Fruit fly (Drosophila melanogaster): ENCODE measurements around the gene Trpml.

Trpml gene

DNA sequence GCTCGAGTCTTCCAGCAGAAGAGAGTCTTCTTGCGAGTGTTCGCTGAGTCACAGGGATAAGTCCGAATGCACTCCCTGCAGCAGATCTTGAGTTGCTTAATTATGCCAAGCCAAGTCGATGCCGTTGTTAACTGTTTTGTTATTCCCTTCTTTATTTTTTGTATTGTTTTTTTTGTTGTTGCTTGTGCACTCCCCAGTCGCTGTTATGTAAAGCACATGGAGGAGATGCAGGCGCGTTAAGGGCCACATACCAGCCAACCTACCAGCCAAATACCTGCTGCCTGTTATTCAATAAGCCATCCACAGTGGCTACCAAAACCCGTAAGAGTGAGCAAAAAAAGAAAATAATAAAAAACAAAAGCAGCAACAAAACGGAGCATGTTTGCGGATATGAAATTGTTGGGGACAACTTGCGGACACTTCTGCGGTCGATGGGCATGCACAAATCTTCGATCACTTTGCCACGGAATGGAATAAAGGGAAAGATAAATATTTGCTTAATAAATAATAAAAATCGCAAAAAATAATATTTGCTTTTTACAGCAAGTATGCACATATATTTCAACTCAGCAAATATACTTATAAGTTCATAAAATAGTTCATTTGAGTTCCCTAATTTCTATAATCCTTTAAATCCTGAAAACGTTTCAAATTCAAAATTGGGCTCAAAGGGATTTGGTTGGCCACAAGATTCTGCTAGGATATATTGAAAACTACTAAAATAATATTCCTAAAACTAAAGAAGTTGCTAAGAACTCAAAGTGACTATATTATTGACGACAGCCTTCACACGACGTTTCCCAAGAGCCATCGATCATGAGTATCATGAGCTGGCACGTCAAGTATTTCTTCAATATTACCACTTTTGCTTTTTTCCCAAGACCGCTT, 21.8 kb downstream of the Trpml start (continued):
- TF ChIP-seq CG6276 (GFP tag; optimal IDR thresholded peaks at IDR 0.05) (no peak), achi (GFP tag; optimal IDR thresholded peaks at IDR 0.05) (peak; percentile 19), Sox14 (GFP tag; optimal IDR thresholded peaks at IDR 0.05) (no peak), Ets21C (GFP tag; optimal IDR thresholded peaks at IDR 0.05) (peak; percentile 42), Hr39 (GFP tag; optimal IDR thresholded peaks at IDR 0.05) (peak; percentile 45), CG6808 (GFP tag; optimal IDR thresholded peaks at IDR 0.05) (peak; percentile 33), salr (GFP tag; optimal IDR thresholded peaks at IDR 0.05) (peak in 1 of 2 experiments; percentile 0), Gug (GFP tag; IDR thresholded peaks at IDR 0.05) (no peak), CG8319 (GFP tag; optimal IDR thresholded peaks at IDR 0.05) (peak; percentile 25), CG15336 (GFP tag; IDR thresholded peaks at IDR 0.05) (no peak), CG6163 (GFP tag; IDR thresholded peaks at IDR 0.05) (no peak), OdsH (GFP tag; optimal IDR thresholded peaks at IDR 0.05) (peak; percentile 49), CG1621 (tag; optimal IDR thresholded peaks at IDR 0.05) (peak; percentile 17), dac (GFP tag; optimal IDR thresholded peaks at IDR 0.05) (no peak)

DNA sequence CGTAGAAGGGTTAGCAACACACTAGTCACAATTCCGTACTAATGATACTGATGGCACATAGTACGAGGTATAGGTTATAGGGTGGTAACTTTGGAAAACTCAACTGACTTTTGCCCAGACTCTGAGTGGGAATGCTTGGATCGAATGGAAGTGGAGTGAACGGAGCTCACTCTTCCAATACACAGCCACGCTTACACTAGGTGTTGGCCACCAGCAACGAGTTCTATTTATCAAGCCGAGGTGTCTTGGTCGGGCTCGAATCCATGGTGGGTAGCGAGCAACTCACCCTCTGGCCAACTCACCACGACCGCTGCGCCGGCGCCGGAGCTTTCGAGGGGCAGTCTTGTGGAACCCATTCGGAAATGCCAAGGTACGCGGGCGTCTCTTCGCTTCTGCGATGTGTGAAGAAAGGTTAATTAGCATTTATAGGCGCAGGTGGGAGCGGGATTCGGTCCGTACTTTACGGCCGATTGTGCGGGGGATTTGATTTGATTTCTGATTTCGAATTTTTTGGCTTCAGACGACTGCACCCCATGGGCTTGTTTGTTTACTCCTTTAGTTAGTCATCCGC, 23.0 kb downstream of the Trpml start, which contains the start of gene verm:
TSS of gene verm (minus strand) at position 204 of the 571 bp plus-strand sequence.
- no peak for TF ChIP-seq CG6792 (GFP tag; optimal IDR thresholded peaks at IDR 0.05)
- no peak for TF ChIP-seq Ets96B (tag; optimal IDR thresholded peaks at IDR 0.05)
- no peak for TF ChIP-seq Hr39 (GFP tag; optimal IDR thresholded peaks at IDR 0.05)
- no peak for TF ChIP-seq achi (GFP tag; optimal IDR thresholded peaks at IDR 0.05)
- TF ChIP-seq CG11762 (GFP tag; optimal IDR thresholded peaks at IDR 0.05; ENCODE audit: insufficient read depth), result no peak
- no peak for TF ChIP-seq Smox (GFP tag; optimal IDR thresholded peaks at IDR 0.05)
- no peak for TF ChIP-seq CG6276 (GFP tag; optimal IDR thresholded peaks at IDR 0.05)
- no peak for TF ChIP-seq CG16779 (tag; optimal IDR thresholded peaks at IDR 0.05)
- 0 out of 2 replicates have a peak, but pooled peaks have one; percentile 17 for TF ChIP-seq CG15336 (GFP tag; IDR thresholded peaks at IDR 0.05)
- no peak for TF ChIP-seq CG10669 (GFP tag; optimal IDR thresholded peaks at IDR 0.05)
- TF ChIP-seq CG32006 (GFP tag; optimal IDR thresholded peaks at IDR 0.05), result no peak
- TF ChIP-seq CG31627 (GFP tag; optimal IDR thresholded peaks at IDR 0.05), result no peak
- no peak for TF ChIP-seq CG11902 (GFP tag; optimal IDR thresholded peaks at IDR 0.05)
- peak; percentile 24 for TF ChIP-seq vri (GFP tag; optimal IDR thresholded peaks at IDR 0.05)
- TF ChIP-seq CG34406 (GFP tag; optimal IDR thresholded peaks at IDR 0.05), result no peak
- no peak for TF ChIP-seq Ets21C (GFP tag; optimal IDR thresholded peaks at IDR 0.05)
- TF ChIP-seq Hr38 (GFP tag; optimal IDR thresholded peaks at IDR 0.05), result no peak
- no peak for TF ChIP-seq svp (GFP tag)
- 0 out of 3 replicates have a peak, but pooled peaks have one; percentile 14 for TF ChIP-seq CG6163 (GFP tag; IDR thresholded peaks at IDR 0.05)
- no peak for TF ChIP-seq CG8632 (GFP tag; optimal IDR thresholded peaks at IDR 0.05)
- no peak for TF ChIP-seq acj6 (GFP tag; optimal IDR thresholded peaks at IDR 0.05)
- TF ChIP-seq lz (GFP tag; optimal IDR thresholded peaks at IDR 0.05), result no peak
- no peak for TF ChIP-seq Lpt (GFP tag; optimal IDR thresholded peaks at IDR 0.05)
- TF ChIP-seq CG1621 (tag; optimal IDR thresholded peaks at IDR 0.05), result peak; percentile 26
- no peak for TF ChIP-seq dac (GFP tag; optimal IDR thresholded peaks at IDR 0.05)
- TF ChIP-seq cyc (GFP tag; optimal IDR thresholded peaks at IDR 0.05), result no peak
- no peak for TF ChIP-seq salr (GFP tag; optimal IDR thresholded peaks at IDR 0.05)
- TF ChIP-seq pdm3 (GFP tag; optimal IDR thresholded peaks at IDR 0.05), result no peak
- no peak for TF ChIP-seq spab (GFP tag; optimal IDR thresholded peaks at IDR 0.05)
- TF ChIP-seq eg (GFP tag; IDR thresholded peaks at IDR 0.05), result 0 out of 3 replicates have a peak, but pooled peaks have one; percentile 27
- no peak for TF ChIP-seq CG8119 (GFP tag; IDR thresholded peaks at IDR 0.05)
- TF ChIP-seq ss (GFP tag; optimal IDR thresholded peaks at IDR 0.05), result no peak
- no peak for TF ChIP-seq Gug (GFP tag; IDR thresholded peaks at IDR 0.05)
- no peak for TF ChIP-seq CG11294 (GFP tag; IDR thresholded peaks at IDR 0.05)
- TF ChIP-seq Sox15 (GFP tag; optimal IDR thresholded peaks at IDR 0.05), result no peak
- no peak for TF ChIP-seq Eip75B (GFP tag; optimal IDR thresholded peaks at IDR 0.05)
- no peak for TF ChIP-seq fd59A (GFP tag; optimal IDR thresholded peaks at IDR 0.05)
- no peak for TF ChIP-seq CG6854 (GFP tag; optimal IDR thresholded peaks at IDR 0.05)
- peak; percentile 36 for TF ChIP-seq Eip78C (GFP tag)
- TF ChIP-seq Hr4 (GFP tag; optimal IDR thresholded peaks at IDR 0.05), result no peak
- no peak for TF ChIP-seq Eip93F (GFP tag; optimal IDR thresholded peaks at IDR 0.05)
- no peak for TF ChIP-seq fd85E (GFP tag; optimal IDR thresholded peaks at IDR 0.05)
- no peak for TF ChIP-seq CG10631 (GFP tag; optimal IDR thresholded peaks at IDR 0.05)

All from whole organism, prepupa.